Fruit fly (Drosophila melanogaster) whole organism, prepupa: ENCODE data around the gene CG7101.

Experiments used
- CG10631 ChIP-seq: fragments of 200-800 bp; sonication (Bioruptor generic); optimal IDR thresholded peaks from 2 replicates; lab custom pipeline; 2016; ENCODE audit warnings: missing biosample characterization, missing genetic modification characterization
- CG10669 ChIP-seq: fragments of 200-800 bp; sonication (Bioruptor generic); optimal IDR thresholded peaks from 3 replicates; lab custom pipeline; 2018; ENCODE audit warnings: missing biosample characterization, mild to moderate bottlenecking, missing genetic modification characterization, moderate library complexity
- CG15336 ChIP-seq: fragments of 200-800 bp; sonication (Bioruptor generic); IDR thresholded peaks from 2 replicates; pipeline ENCODE4 v1.3.6; 2022; ENCODE audit warnings: missing biosample characterization, missing genetic modification characterization
- CG34406 ChIP-seq: fragments of 200-800 bp; sonication (Bioruptor generic); optimal IDR thresholded peaks from 3 replicates; lab custom pipeline; 2016; ENCODE audit warnings: missing biosample characterization, missing genetic modification characterization
- Ets21C ChIP-seq: fragments of 200-800 bp; sonication (Bioruptor generic); optimal IDR thresholded peaks from 3 replicates; lab custom pipeline; 2016; ENCODE audit warnings: missing biosample characterization, missing genetic modification characterization
- Gug ChIP-seq: fragments of 200-800 bp; sonication (Bioruptor generic); IDR thresholded peaks from 2 replicates; pipeline ENCODE4 v1.3.6; 2022; ENCODE audit warnings: missing biosample characterization, missing genetic modification characterization
- Met ChIP-seq: fragments of 200-800 bp; sonication (Bioruptor generic); optimal IDR thresholded peaks from 3 replicates; lab custom pipeline; 2016; ENCODE audit warnings: missing biosample characterization, missing genetic modification characterization
- Sox102F ChIP-seq: fragments of 200-800 bp; sonication (Bioruptor generic); optimal IDR thresholded peaks from 2 replicates; lab custom pipeline; 2016; ENCODE audit warnings: missing biosample characterization, mild to moderate bottlenecking, missing genetic modification characterization
- fd59A ChIP-seq: fragments of 200-800 bp; sonication (Bioruptor generic); optimal IDR thresholded peaks from 2 replicates; lab custom pipeline; 2017; ENCODE audit warnings: missing biosample characterization, mild to moderate bottlenecking, missing genetic modification characterization, missing genetic modification reagents
- fd85E ChIP-seq: fragments of 200-800 bp; sonication (Bioruptor generic); optimal IDR thresholded peaks from 3 replicates; lab custom pipeline; 2016; ENCODE audit warnings: missing biosample characterization, missing genetic modification characterization
- ss ChIP-seq, 2 experiments: fragments of 200-800 bp; sonication (Bioruptor generic); optimal IDR thresholded peaks; 2 replicates in 1 of 2; 3 replicates in 1 of 2; lab custom pipeline; 2017 to 2018; ENCODE audit warnings: mild to moderate bottlenecking in 2 of 2, missing biosample characterization in 2 of 2, missing genetic modification characterization in 2 of 2, moderate library complexity in 1 of 2

dm6 chrX:18866289-18866832 lies 36.0 kb downstream of the CG7101 start:
- TF ChIP-seq fd59A (GFP tag; lab: Kevin White, UChicago) (no peak), CG10669 (GFP tag; lab: Kevin White, UChicago) (no peak), Gug (GFP tag; lab: Robert Waterston, UW) (no peak), fd85E (GFP tag; lab: Kevin White, UChicago) (no peak), ss (GFP tag; optimal IDR thresholded peaks at IDR 0.05; lab: Kevin White, UChicago) (peak; percentile 77 to 81), CG10631 (no peak), CG34406 (GFP tag; lab: Kevin White, UChicago) (no peak), CG15336 (no peak), Met (GFP tag; lab: Kevin White, UChicago) (no peak), Ets21C (no peak), Sox102F (GFP tag; lab: Kevin White, UChicago) (no peak)
